Worm (Caenorhabditis elegans): ENCODE results near the gene nlp-29.

nlp-29 gene

DNA sequence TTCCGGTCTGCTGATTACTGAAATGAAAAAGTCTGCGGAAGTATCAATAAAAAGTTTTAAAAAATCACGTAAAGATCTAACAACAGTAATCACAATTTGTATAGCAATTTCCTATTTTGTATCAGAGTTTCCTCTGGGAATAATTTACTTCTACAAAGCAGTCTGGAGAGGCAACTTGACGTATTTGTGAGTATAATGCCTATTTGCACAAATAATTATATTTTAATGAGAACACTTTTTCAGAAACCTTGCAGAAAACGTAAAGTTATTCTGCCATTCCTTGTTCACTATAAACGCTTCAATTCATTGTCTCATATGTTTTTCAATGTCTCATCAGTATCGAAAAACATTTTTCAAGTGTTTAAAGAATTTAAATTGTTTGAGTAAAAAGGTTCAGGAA lies 34.4 kb downstream of the nlp-29 start:
- TF ChIP-seq ztf-1 (GFP tag; conservative IDR thresholded peaks at IDR 0.05) = no peak
- TF ChIP-seq mab-5 (tag; optimal IDR thresholded peaks at IDR 0.05) = no peak
- TF ChIP-seq elt-3 (tag; optimal IDR thresholded peaks at IDR 0.05) = no peak
- no peak for TF ChIP-seq gmeb-1 (tag; optimal IDR thresholded peaks at IDR 0.05)
- no peak for TF ChIP-seq sma-9 (GFP tag; optimal IDR thresholded peaks at IDR 0.05)
- TF ChIP-seq sma-9 (tag; optimal IDR thresholded peaks at IDR 0.05) = no peak
- TF ChIP-seq lin-13 (GFP tag; optimal IDR thresholded peaks at IDR 0.05) = no peak
- TF ChIP-seq ztf-11 (tag; optimal IDR thresholded peaks at IDR 0.05) = no peak
- no peak for TF ChIP-seq aly-2 (tag; optimal IDR thresholded peaks at IDR 0.05)
- TF ChIP-seq skn-1 (tag; optimal IDR thresholded peaks at IDR 0.05) = no peak
- TF ChIP-seq ceh-16 (tag; optimal IDR thresholded peaks at IDR 0.05) = no peak
- no peak for TF ChIP-seq lsy-2 (tag; optimal IDR thresholded peaks at IDR 0.05)
- no peak for TF ChIP-seq unc-55 (GFP tag; optimal IDR thresholded peaks at IDR 0.05)
- no peak for TF ChIP-seq egl-27 (tag; optimal IDR thresholded peaks at IDR 0.05)
- TF ChIP-seq Y55F3AM.14 (GFP tag; optimal IDR thresholded peaks at IDR 0.05) = no peak
- no peak for TF ChIP-seq alr-1 (tag; optimal IDR thresholded peaks at IDR 0.05)
- TF ChIP-seq zag-1 (tag; optimal IDR thresholded peaks at IDR 0.05) = no peak
- no peak for TF ChIP-seq nhr-11 (tag; optimal IDR thresholded peaks at IDR 0.05)

DNA sequence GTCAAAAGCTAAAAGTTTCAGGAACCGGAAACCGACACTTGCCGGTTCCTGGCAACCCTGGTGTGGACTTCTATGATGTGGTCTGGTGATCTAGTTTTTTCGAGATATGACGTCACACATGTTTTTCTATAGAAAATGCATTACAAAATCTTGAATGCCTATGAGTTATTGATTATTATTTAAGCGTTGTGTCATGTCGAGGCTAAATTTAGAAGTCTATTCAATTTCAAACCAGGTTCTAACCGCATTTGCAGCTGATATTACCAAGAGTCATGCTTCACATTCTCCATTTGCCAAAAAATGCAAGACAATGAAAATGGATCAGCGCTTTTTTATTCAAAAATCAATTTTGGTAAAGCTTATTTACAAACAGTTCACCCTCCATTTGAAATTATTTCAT lies 35.0 kb downstream of the nlp-29 start, which contains the start of gene K09D9.3:
K09D9.3 (plus strand) TSS at position 301 of the 400 bp plus-strand sequence.
- no peak for TF ChIP-seq elt-3 (tag; optimal IDR thresholded peaks at IDR 0.05)
- TF ChIP-seq nhr-11 (tag; optimal IDR thresholded peaks at IDR 0.05) = no peak
- TF ChIP-seq nhr-25 (tag; optimal IDR thresholded peaks at IDR 0.05) = no peak
- no peak for TF ChIP-seq peb-1 (tag; optimal IDR thresholded peaks at IDR 0.05)
- TF ChIP-seq ama-1 (optimal IDR thresholded peaks at IDR 0.05) = no peak
- TF ChIP-seq mab-5 (tag; optimal IDR thresholded peaks at IDR 0.05) = no peak
- no peak for TF ChIP-seq nhr-10 (tag; optimal IDR thresholded peaks at IDR 0.05)
- TF ChIP-seq ZK546.5 (tag; optimal IDR thresholded peaks at IDR 0.05) = no peak
- TF ChIP-seq elt-1 (tag; optimal IDR thresholded peaks at IDR 0.05) = no peak
- no peak for TF ChIP-seq ztf-11 (tag; optimal IDR thresholded peaks at IDR 0.05)
- no peak for TF ChIP-seq mbf-1 (tag; optimal IDR thresholded peaks at IDR 0.05)
- no peak for TF ChIP-seq skn-1 (tag; optimal IDR thresholded peaks at IDR 0.05)
- no peak for TF ChIP-seq lsy-2 (tag; optimal IDR thresholded peaks at IDR 0.05)
- no peak for TF ChIP-seq dmd-4 (tag; optimal IDR thresholded peaks at IDR 0.05)
- no peak for TF ChIP-seq ztf-4 (tag; optimal IDR thresholded peaks at IDR 0.05)
- no peak for TF ChIP-seq Y55F3AM.14 (GFP tag; optimal IDR thresholded peaks at IDR 0.05)
- TF ChIP-seq mdl-1 (tag; optimal IDR thresholded peaks at IDR 0.05) = no peak
- TF ChIP-seq sma-3 (GFP tag; optimal IDR thresholded peaks at IDR 0.05) = no peak
- TF ChIP-seq nhr-237 (tag; optimal IDR thresholded peaks at IDR 0.05) = no peak
- no peak for TF ChIP-seq nhr-129 (tag; optimal IDR thresholded peaks at IDR 0.05)

DNA sequence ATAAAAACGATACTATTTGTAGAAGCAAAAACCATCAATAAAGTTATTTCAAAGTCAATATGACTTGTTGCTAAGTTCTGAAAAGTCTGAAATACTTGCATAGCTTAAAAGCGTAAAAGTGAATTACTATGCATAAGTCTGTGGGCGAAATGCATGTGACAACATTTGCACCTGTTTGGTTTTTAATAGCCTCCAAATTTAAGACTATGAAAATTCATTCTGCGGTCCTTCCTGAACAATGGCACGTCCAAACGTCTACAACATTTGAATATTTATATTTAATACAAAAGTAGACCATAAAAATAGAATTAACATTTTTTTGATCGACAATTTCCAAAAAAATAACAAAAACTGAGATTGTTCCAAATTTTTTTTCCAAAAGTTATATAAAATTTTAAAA lies 37.6 kb downstream of the nlp-29 start, which contains the start of gene K09D9.14:
K09D9.14 (minus strand) TSS at position 101 of the 400 bp plus-strand sequence.
- TF ChIP-seq dmd-4 (tag; optimal IDR thresholded peaks at IDR 0.05) (no peak), zag-1 (tag; optimal IDR thresholded peaks at IDR 0.05) (no peak), egl-27 (tag; optimal IDR thresholded peaks at IDR 0.05) (no peak), elt-3 (tag; optimal IDR thresholded peaks at IDR 0.05) (no peak), ama-1 (optimal IDR thresholded peaks at IDR 0.05) (no peak), nhr-6 (tag; optimal IDR thresholded peaks at IDR 0.05) (no peak), lin-13 (GFP tag; optimal IDR thresholded peaks at IDR 0.05) (no peak), lsy-2 (tag; optimal IDR thresholded peaks at IDR 0.05) (no peak), sem-4 (tag; optimal IDR thresholded peaks at IDR 0.05) (no peak), ceh-16 (tag; optimal IDR thresholded peaks at IDR 0.05) (no peak), unc-39 (tag; optimal IDR thresholded peaks at IDR 0.05) (no peak)

ce11 chrV:4022309-4022708 lies 38.1 kb downstream of the nlp-29 start, which contains the start of gene cyp-35A3:
TSS of gene cyp-35A3 (plus strand) at chrV:4022609.
- TF ChIP-seq lsy-2 (tag; optimal IDR thresholded peaks at IDR 0.05) (no peak), sma-3 (GFP tag; optimal IDR thresholded peaks at IDR 0.05) (no peak), nhr-237 (tag; optimal IDR thresholded peaks at IDR 0.05) (no peak), ztf-1 (GFP tag; conservative IDR thresholded peaks at IDR 0.05) (no peak), skn-1 (tag; optimal IDR thresholded peaks at IDR 0.05) (no peak), zag-1 (tag; optimal IDR thresholded peaks at IDR 0.05) (no peak)

DNA sequence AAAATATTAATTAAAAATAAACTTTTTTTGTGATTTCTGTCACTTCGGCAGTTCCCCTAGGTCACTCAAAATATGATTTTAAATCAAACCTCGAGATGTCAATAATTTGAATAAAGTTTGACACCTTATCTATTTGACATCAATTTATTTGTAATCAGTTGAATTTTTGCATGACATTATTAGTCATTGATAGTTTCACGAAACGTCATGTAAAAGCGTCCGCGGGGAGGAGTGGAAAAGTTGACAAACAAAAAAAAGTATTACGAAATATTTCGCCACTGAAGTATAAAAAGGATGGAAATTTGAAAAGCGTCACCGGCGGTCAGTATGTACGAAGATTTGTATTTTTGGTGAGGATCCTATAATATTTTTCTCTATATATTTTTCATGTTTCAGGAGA lies 40.6 kb downstream of the nlp-29 start, which contains the start of gene K09D9.1:
K09D9.1 (plus strand) TSS at position 271 of the 400 bp plus-strand sequence.
- peak; percentile 67 for TF ChIP-seq skn-1 (tag; optimal IDR thresholded peaks at IDR 0.05)
- no peak for TF ChIP-seq unc-62 (GFP tag; optimal IDR thresholded peaks at IDR 0.05)
- TF ChIP-seq nhr-21 (tag; optimal IDR thresholded peaks at IDR 0.05) = no peak
- no peak for TF ChIP-seq elt-3 (tag; optimal IDR thresholded peaks at IDR 0.05)
- TF ChIP-seq aly-2 (tag; optimal IDR thresholded peaks at IDR 0.05) = no peak
- TF ChIP-seq ztf-11 (tag; optimal IDR thresholded peaks at IDR 0.05) = no peak
- peak; percentile 97 for TF ChIP-seq fos-1 (tag; optimal IDR thresholded peaks at IDR 0.05)
- no peak for TF ChIP-seq ztf-4 (tag; optimal IDR thresholded peaks at IDR 0.05)
- peak; percentile 46 for TF ChIP-seq gmeb-1 (tag; optimal IDR thresholded peaks at IDR 0.05)
- TF ChIP-seq nhr-77 (tag; optimal IDR thresholded peaks at IDR 0.05) = no peak
- peak; percentile 86 for TF ChIP-seq nhr-129 (tag; optimal IDR thresholded peaks at IDR 0.05)
- peak; percentile 59 for TF ChIP-seq sma-9 (GFP tag; optimal IDR thresholded peaks at IDR 0.05)
- no peak for TF ChIP-seq sma-9 (tag; optimal IDR thresholded peaks at IDR 0.05)
- no peak for TF ChIP-seq R02D3.7 (tag; optimal IDR thresholded peaks at IDR 0.05)
- peak; percentile 34 for TF ChIP-seq crh-2 (tag; optimal IDR thresholded peaks at IDR 0.05)
